Worm (Caenorhabditis elegans): ENCODE results near the gene Y66H1A.5.

DNA sequence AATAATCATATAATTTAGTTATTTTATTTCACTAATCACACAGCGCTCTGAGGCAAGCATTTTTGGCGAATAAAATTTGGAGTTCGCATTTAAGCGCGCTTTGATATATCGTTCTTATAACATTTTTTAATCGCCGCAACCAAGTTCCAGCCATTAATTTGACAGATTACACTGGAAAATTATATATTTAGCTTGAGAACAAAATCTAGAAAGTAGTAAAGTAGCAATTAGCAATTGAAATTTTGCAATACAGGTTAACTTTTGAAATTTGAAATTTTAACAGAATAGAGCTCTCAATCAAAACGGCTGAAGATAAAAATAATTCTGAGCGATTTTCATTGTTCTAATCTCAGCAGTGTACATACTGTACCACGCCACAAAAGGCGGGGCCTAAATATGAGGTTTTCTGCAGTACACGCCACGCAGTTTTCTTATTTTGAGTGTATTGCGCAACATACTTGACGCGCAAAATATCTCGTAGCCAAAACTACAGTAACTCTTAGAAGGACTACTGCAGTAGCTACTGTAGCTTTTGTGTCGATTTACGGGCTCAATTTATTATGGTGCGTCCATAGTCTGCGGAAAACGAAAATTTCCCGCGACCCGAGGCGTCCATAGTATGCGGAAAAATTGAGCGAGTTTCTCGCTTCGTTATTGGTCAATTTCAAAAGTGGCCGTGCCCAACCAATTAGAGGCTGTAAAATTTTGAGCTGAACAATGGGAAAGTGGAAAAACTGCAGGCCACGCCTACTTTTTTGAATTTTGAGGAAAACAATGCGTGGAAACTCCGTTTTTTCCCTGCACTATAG, 1.6 kb downstream of the Y66H1A.5 start:
- TF ChIP-seq pha-4 (tag; optimal IDR thresholded peaks at IDR 0.05) (no peak), ceh-22 (tag; optimal IDR thresholded peaks at IDR 0.05) (no peak), unc-55 (GFP tag; optimal IDR thresholded peaks at IDR 0.05) (no peak), nfya-1 (tag; optimal IDR thresholded peaks at IDR 0.05) (no peak), nhr-232 (tag; optimal IDR thresholded peaks at IDR 0.05) (no peak), pat-9 (tag; optimal IDR thresholded peaks at IDR 0.05) (no peak), ama-1 (optimal IDR thresholded peaks at IDR 0.05) (no peak), ceh-14 (tag; optimal IDR thresholded peaks at IDR 0.05) (no peak), ceh-31 (tag; optimal IDR thresholded peaks at IDR 0.05) (no peak)

Measured in whole organism, late embryonic.